Worm (Caenorhabditis elegans) whole organism, L4 larva: ENCODE measurements around the gene F58A6.5.

Experiments used
- D1046.2 ChIP-seq: fragments of 200-800 bp; sonication (Bioruptor generic); IDR thresholded peaks from 2 replicates; pipeline ENCODE4 v1.3.6; 2022; ENCODE audit warnings: missing genetic modification characterization, missing compliant biosample characterization
- F10B5.3 ChIP-seq: sonication (generic microtip); optimal IDR thresholded peaks from 2 replicates; lab custom pipeline; 2016; ENCODE audit warnings: mild to moderate bottlenecking, missing genetic modification characterization, missing compliant biosample characterization
- F37D6.2 ChIP-seq: sonication (generic microtip); optimal IDR thresholded peaks from 2 replicates; lab custom pipeline; 2016; ENCODE audit warnings: mild to moderate bottlenecking, missing genetic modification characterization, missing compliant biosample characterization
- F44E2.7 ChIP-seq: fragments of 200-800 bp; sonication (Bioruptor generic); IDR thresholded peaks from 2 replicates; pipeline ENCODE4 v2.1.2; 2022; ENCODE audit warnings: missing genetic modification characterization, missing compliant biosample characterization
- Y75B8A.6 ChIP-seq: fragments of 200-800 bp; sonication (Bioruptor generic); IDR thresholded peaks from 2 replicates; pipeline ENCODE4 v1.3.6; 2022; ENCODE audit warnings: missing genetic modification reagents, missing genetic modification characterization, missing compliant biosample characterization
- ZK337.2 ChIP-seq: fragments of 200-800 bp; sonication (Bioruptor generic); IDR thresholded peaks from 2 replicates; pipeline ENCODE4 v1.3.6; 2022; ENCODE audit warnings: missing genetic modification reagents, missing genetic modification characterization, missing compliant biosample characterization
- ZK546.5 ChIP-seq, 2 experiments: sonication (generic microtip); optimal IDR thresholded peaks; 2 replicates each; lab custom pipeline; 2017; ENCODE audit warnings: missing biosample characterization in 2 of 2, missing genetic modification characterization in 2 of 2
- aha-1 ChIP-seq: fragments of 150-350 bp; peaks from one replicate; lab custom pipeline; 2014; ENCODE audit warnings: missing biosample characterization, missing genetic modification characterization
- ama-1 ChIP-seq: fragments of 150-350 bp; optimal IDR thresholded peaks from 2 replicates; lab custom pipeline; 2014; ENCODE audit warnings: inconsistent platforms, mixed read lengths
- ceh-20 ChIP-seq: fragments of 200-800 bp; sonication (Bioruptor generic); IDR thresholded peaks from 2 replicates; pipeline ENCODE4 v1.3.6; 2022; ENCODE audit warnings: missing genetic modification reagents, missing genetic modification characterization, missing compliant biosample characterization
- ceh-32 ChIP-seq: sonication (generic microtip); optimal IDR thresholded peaks from 2 replicates; lab custom pipeline; 2016; ENCODE audit warnings: mild to moderate bottlenecking, missing genetic modification characterization, missing compliant biosample characterization; ENCODE audit not compliant: poor library complexity
- ceh-44 ChIP-seq: fragments of 200-800 bp; sonication (Bioruptor generic); IDR thresholded peaks from 2 replicates; pipeline ENCODE4 v1.3.6; 2022; ENCODE audit warnings: missing genetic modification reagents, missing genetic modification characterization, missing compliant biosample characterization
- ceh-62 ChIP-seq: sonication (generic microtip); optimal IDR thresholded peaks from 2 replicates; lab custom pipeline; 2017; ENCODE audit warnings: missing biosample characterization, missing genetic modification characterization
- ceh-82 ChIP-seq: sonication (generic microtip); optimal IDR thresholded peaks from 2 replicates; lab custom pipeline; 2017; ENCODE audit warnings: missing biosample characterization, missing genetic modification characterization
- ces-1 ChIP-seq: fragments of 150-350 bp; sonication (generic microtip); optimal IDR thresholded peaks from 4 replicates; lab custom pipeline; 2014; ENCODE audit warnings: missing biosample characterization, missing genetic modification reagents, missing genetic modification characterization
- ctbp-1 ChIP-seq: fragments of 200-800 bp; sonication (Bioruptor generic); IDR thresholded peaks from 2 replicates; pipeline ENCODE4 v1.3.6; 2022; ENCODE audit warnings: missing genetic modification reagents, missing genetic modification characterization, missing compliant biosample characterization
- daf-16 ChIP-seq, 3 experiments: sonication (generic microtip); optimal IDR thresholded peaks; 2 replicates each; lab custom pipeline; 2016 to 2017; ENCODE audit warnings: missing genetic modification characterization in 3 of 3, missing genetic modification reagents in 3 of 3, mild to moderate bottlenecking in 2 of 3, missing compliant biosample characterization in 2 of 3, missing biosample characterization in 1 of 3, moderate library complexity in 1 of 3
- dmd-6 ChIP-seq: fragments of 200-800 bp; sonication (Bioruptor generic); IDR thresholded peaks from 2 replicates; pipeline ENCODE4 v1.3.6; 2022; ENCODE audit warnings: missing genetic modification reagents, missing genetic modification characterization, missing compliant biosample characterization
- dmd-9 ChIP-seq: fragments of 200-800 bp; sonication (Bioruptor generic); IDR thresholded peaks from 2 replicates; pipeline ENCODE4 v1.3.6; 2022; ENCODE audit warnings: missing genetic modification reagents, missing genetic modification characterization, missing compliant biosample characterization
- dpl-1 ChIP-seq: fragments of 150-350 bp; optimal IDR thresholded peaks from 2 replicates; lab custom pipeline; 2014; ENCODE audit warnings: missing biosample characterization, missing genetic modification reagents, missing genetic modification characterization
- dve-1 ChIP-seq: sonication (generic microtip); optimal IDR thresholded peaks from 2 replicates; lab custom pipeline; 2017; ENCODE audit warnings: antibody characterized with exemption, mild to moderate bottlenecking, missing genetic modification characterization, missing compliant biosample characterization; ENCODE audit not compliant: insufficient read depth
- egl-27 ChIP-seq: sonication (generic microtip); optimal IDR thresholded peaks from 3 replicates; lab custom pipeline; 2017; ENCODE audit warnings: missing biosample characterization, missing genetic modification reagents, missing genetic modification characterization
- fkh-10 ChIP-seq: fragments of 150-350 bp; optimal IDR thresholded peaks from 2 replicates; lab custom pipeline; 2014; ENCODE audit warnings: missing biosample characterization, missing genetic modification reagents, missing genetic modification characterization
- fos-1 ChIP-seq: fragments of 150-350 bp; optimal IDR thresholded peaks from 2 replicates; lab custom pipeline; 2014; ENCODE audit warnings: missing biosample characterization, missing genetic modification characterization
- hlh-11 ChIP-seq: fragments of 200-800 bp; sonication (Bioruptor generic); optimal IDR thresholded peaks from 2 replicates; lab custom pipeline; 2018; ENCODE audit warnings: mild to moderate bottlenecking, missing genetic modification characterization, missing compliant biosample characterization
- lin-1 ChIP-seq: fragments of 200-800 bp; sonication (Bioruptor generic); IDR thresholded peaks from 2 replicates; pipeline ENCODE4 v1.3.6; 2022; ENCODE audit warnings: missing genetic modification reagents, missing genetic modification characterization, missing compliant biosample characterization
- lin-13 ChIP-seq: fragments of 150-350 bp; optimal IDR thresholded peaks from 2 replicates; lab custom pipeline; 2014; ENCODE audit warnings: missing biosample characterization, missing genetic modification reagents, missing genetic modification characterization
- lin-29 ChIP-seq: fragments of 200-800 bp; sonication (Bioruptor generic); IDR thresholded peaks from 2 replicates; pipeline ENCODE4 v1.3.6; 2022; ENCODE audit warnings: missing genetic modification reagents, missing genetic modification characterization, missing compliant biosample characterization
- lin-38 ChIP-seq: fragments of 200-800 bp; sonication (Bioruptor generic); IDR thresholded peaks from 2 replicates; pipeline ENCODE4 v1.3.6; 2022; ENCODE audit warnings: missing genetic modification reagents, missing genetic modification characterization, missing compliant biosample characterization
- madf-9 ChIP-seq: fragments of 200-800 bp; sonication (Bioruptor generic); conservative IDR thresholded peaks from 2 replicates; pipeline ENCODE4 v1.3.6; 2022; ENCODE audit warnings: missing genetic modification reagents, missing genetic modification characterization, missing compliant biosample characterization
- mdl-1 ChIP-seq, 2 experiments: fragments of 150-350 bp in 1 of 2; sonication (generic microtip) in 1 of 2; optimal IDR thresholded peaks; 2 replicates each; lab custom pipeline; 2014 to 2017; ENCODE audit warnings: missing biosample characterization in 2 of 2, missing genetic modification characterization in 2 of 2
- mdt-29 ChIP-seq: fragments of 200-800 bp; sonication (Bioruptor generic); IDR thresholded peaks from 2 replicates; pipeline ENCODE4 v1.3.6; 2022; ENCODE audit warnings: missing genetic modification reagents, missing genetic modification characterization, missing compliant biosample characterization
- mes-2 ChIP-seq: sonication (generic microtip); optimal IDR thresholded peaks from 2 replicates; lab custom pipeline; 2016; ENCODE audit warnings: missing genotype, mild to moderate bottlenecking, missing genetic modification characterization, missing compliant biosample characterization; ENCODE audit not compliant: poor library complexity, severe bottlenecking
- mxl-3 ChIP-seq: fragments of 200-800 bp; sonication (Bioruptor generic); optimal IDR thresholded peaks from 2 replicates; lab custom pipeline; 2018; ENCODE audit warnings: mild to moderate bottlenecking, missing genetic modification characterization, missing compliant biosample characterization
- nhr-10 ChIP-seq: fragments of 150-350 bp; optimal IDR thresholded peaks from 2 replicates; lab custom pipeline; 2014; ENCODE audit warnings: missing biosample characterization, missing genetic modification characterization
- nhr-25 ChIP-seq: sonication (generic microtip); optimal IDR thresholded peaks from 2 replicates; lab custom pipeline; 2017; ENCODE audit warnings: missing genetic modification characterization, mild to moderate bottlenecking, missing compliant biosample characterization, antibody characterized with exemption, moderate library complexity, borderline replicate concordance; ENCODE audit not compliant: insufficient read depth
- nhr-41 ChIP-seq: fragments of 200-800 bp; sonication (Bioruptor generic); IDR thresholded peaks from 2 replicates; pipeline ENCODE4 v1.3.6; 2022; ENCODE audit warnings: missing genetic modification reagents, missing genetic modification characterization, missing compliant biosample characterization
- nhr-48 ChIP-seq: sonication (generic microtip); optimal IDR thresholded peaks from 2 replicates; lab custom pipeline; 2016; ENCODE audit warnings: mild to moderate bottlenecking, missing genetic modification characterization, missing compliant biosample characterization
- pqm-1 ChIP-seq: sonication (generic microtip); optimal IDR thresholded peaks from 2 replicates; lab custom pipeline; 2017; ENCODE audit warnings: missing biosample characterization, missing genetic modification characterization
- rbr-2 ChIP-seq: sonication (generic microtip); optimal IDR thresholded peaks from 2 replicates; lab custom pipeline; 2016; ENCODE audit warnings: missing genotype, missing genetic modification characterization, missing compliant biosample characterization
- set-16 ChIP-seq: fragments of 200-800 bp; sonication (Bioruptor generic); IDR thresholded peaks from 2 replicates; pipeline ENCODE4 v1.3.6; 2022; ENCODE audit warnings: missing genetic modification reagents, missing genetic modification characterization, missing compliant biosample characterization
- skn-1 ChIP-seq: fragments of 150-350 bp; optimal IDR thresholded peaks from 2 replicates; lab custom pipeline; 2014; ENCODE audit warnings: missing biosample characterization, missing genetic modification characterization
- spr-1 ChIP-seq: sonication (generic microtip); optimal IDR thresholded peaks from 2 replicates; lab custom pipeline; 2016; ENCODE audit warnings: mild to moderate bottlenecking, missing genetic modification characterization, missing compliant biosample characterization
- unc-39 ChIP-seq: sonication (generic microtip); optimal IDR thresholded peaks from 2 replicates; lab custom pipeline; 2017; ENCODE audit warnings: missing biosample characterization, missing genetic modification characterization
- zag-1 ChIP-seq: fragments of 150-350 bp; optimal IDR thresholded peaks from 2 replicates; lab custom pipeline; 2014; ENCODE audit warnings: missing biosample characterization, missing genetic modification characterization
- zfp-2 ChIP-seq: sonication (generic microtip); optimal IDR thresholded peaks from 2 replicates; lab custom pipeline; 2016; ENCODE audit warnings: mild to moderate bottlenecking, missing genetic modification characterization, missing compliant biosample characterization
- zfp-3 ChIP-seq: fragments of 200-800 bp; sonication (Bioruptor generic); conservative IDR thresholded peaks from 2 replicates; pipeline ENCODE4 v1.3.6; 2022; ENCODE audit warnings: missing genetic modification reagents, missing genetic modification characterization, missing compliant biosample characterization
- ztf-11 ChIP-seq: fragments of 150-350 bp; optimal IDR thresholded peaks from 2 replicates; lab custom pipeline; 2014; ENCODE audit warnings: missing biosample characterization, missing genetic modification characterization
- ztf-7 ChIP-seq: fragments of 150-350 bp; optimal IDR thresholded peaks from 2 replicates; lab custom pipeline; 2014; ENCODE audit warnings: missing biosample characterization, missing genetic modification characterization

F58A6.5 gene

ce11 chrII:5182451-5182850 is 34.2 kb upstream of the F58A6.5 start (continued):
- TF ChIP-seq egl-27 (tag; lab: Kevin White, UChicago) = no peak
- peak; percentile 62 for TF ChIP-seq spr-1 (tag; lab: Kevin White, UChicago)
- TF ChIP-seq zag-1 (tag; lab: Kevin White, UChicago) = no peak
- TF ChIP-seq fos-1 (tag; lab: Kevin White, UChicago) = no peak
- peak; percentile 20 for TF ChIP-seq nhr-10 (tag; lab: Kevin White, UChicago)
- peak; percentile 5 for TF ChIP-seq ztf-7 (tag; lab: Kevin White, UChicago)
- no peak for TF ChIP-seq ZK546.5 (tag; optimal IDR thresholded peaks at IDR 0.05; lab: Kevin White, UChicago)
- TF ChIP-seq lin-1 = peak; percentile 71; the same call in 1 of the 2 replicates
- no peak for TF ChIP-seq F44E2.7 (GFP tag; lab: Robert Waterston, UW)
- no peak for TF ChIP-seq ceh-62 (tag; lab: Kevin White, UChicago)
- no peak for TF ChIP-seq Y75B8A.6
- TF ChIP-seq nhr-48 = peak; percentile 82
- no peak for TF ChIP-seq dpl-1 (GFP tag; lab: Kevin White, UChicago)
- TF ChIP-seq F10B5.3 (tag; lab: Kevin White, UChicago) = no peak
- no peak for TF ChIP-seq ztf-11 (tag; lab: Kevin White, UChicago)
- peak in 1 of 2 experiments; percentile 65 for TF ChIP-seq daf-16 (GFP tag; optimal IDR thresholded peaks at IDR 0.05; lab: Kevin White, UChicago)
- TF ChIP-seq daf-16 (tag; optimal IDR thresholded peaks at IDR 0.05; lab: Kevin White, UChicago) = peak; percentile 87
- TF ChIP-seq ceh-82 (tag; lab: Kevin White, UChicago) = no peak
- TF ChIP-seq unc-39 (tag; lab: Kevin White, UChicago) = no peak
- peak; percentile 55; the same call in 1 of the 2 replicates for TF ChIP-seq madf-9 (GFP tag; lab: Robert Waterston, UW)
- peak; percentile 49 for TF ChIP-seq nhr-25 (tag; lab: Kevin White, UChicago)

DNA sequence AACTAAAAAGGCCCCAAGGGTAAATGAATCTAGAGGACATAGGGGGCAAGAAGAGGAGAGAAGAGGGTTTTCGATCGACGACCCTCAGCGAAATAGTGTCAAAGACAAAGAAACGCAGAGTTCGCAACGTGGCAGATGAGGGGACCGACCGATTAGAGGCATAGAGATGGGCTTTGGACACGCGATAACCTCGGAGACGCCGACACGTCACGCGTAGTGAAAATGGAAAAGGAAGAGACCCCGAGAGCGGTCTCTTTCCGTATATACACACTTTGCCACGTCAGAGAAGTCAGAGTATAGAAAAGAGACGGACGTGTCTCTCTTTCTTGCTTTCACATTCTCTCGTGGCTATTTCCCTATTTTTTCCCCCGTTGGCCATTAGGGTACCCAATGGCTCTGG is 33.2 kb upstream of the F58A6.5 start:
- TF ChIP-seq dve-1 (tag; lab: Kevin White, UChicago) (peak; percentile 56), daf-16 (GFP tag; optimal IDR thresholded peaks at IDR 0.05; lab: Kevin White, UChicago) (no peak), daf-16 (tag; optimal IDR thresholded peaks at IDR 0.05; lab: Kevin White, UChicago) (peak; percentile 1), zfp-2 (tag; lab: Kevin White, UChicago) (peak; percentile 19), set-16 (peak; percentile 59; the same call in 1 of the 2 replicates), skn-1 (tag; lab: Kevin White, UChicago) (no peak), ctbp-1 (peak; percentile 88), aha-1 (tag; lab: Kevin White, UChicago) (peak; percentile 98), ama-1 (lab: Kevin White, UChicago) (no peak), mdt-29 (no peak), dmd-9 (GFP tag; lab: Robert Waterston, UW) (no peak), lin-38 (peak; percentile 48), lin-29 (GFP tag; lab: Robert Waterston, UW) (no peak), ZK337.2 (no peak), fkh-10 (GFP tag; lab: Kevin White, UChicago) (peak; percentile 55), rbr-2 (tag; lab: Kevin White, UChicago) (peak; percentile 79), mes-2 (peak; percentile 56), F10B5.3 (tag; lab: Kevin White, UChicago) (no peak), ceh-20 (peak; percentile 67; the same call in 1 of the 2 replicates), dmd-6 (GFP tag; lab: Robert Waterston, UW) (peak; percentile 64), pqm-1 (tag; lab: Kevin White, UChicago) (no peak), D1046.2 (GFP tag; lab: Robert Waterston, UW) (0 out of 2 replicates have a peak, but pooled peaks have one; percentile 4), mxl-3 (GFP tag; lab: Kevin White, UChicago) (peak; percentile 89), ceh-32 (no peak), dpl-1 (GFP tag; lab: Kevin White, UChicago) (peak; percentile 31), ceh-44 (0 out of 2 replicates have a peak, but pooled peaks have one; percentile 19), mdl-1 (tag; optimal IDR thresholded peaks at IDR 0.05; lab: Kevin White, UChicago) (peak; percentile 72 to 93), F37D6.2 (tag; lab: Kevin White, UChicago) (peak; percentile 75), ces-1 (peak; percentile 60), nhr-41 (no peak), lin-13 (GFP tag; lab: Kevin White, UChicago) (peak; percentile 21), hlh-11 (tag; lab: Kevin White, UChicago) (peak; percentile 85), zfp-3 (GFP tag; lab: Robert Waterston, UW) (0 out of 2 replicates have a peak, but pooled peaks have one; percentile 47)
